Worm (Caenorhabditis elegans) whole organism, L1 larva: ENCODE data around the gene laf-1.
A peak's percentile ranks its signal among the peaks of the same experiment; 100 is the strongest.

ENCODE experiments used
- aly-2 ChIP-seq: fragments of 150-350 bp; optimal IDR thresholded peaks from 2 replicates; lab custom pipeline; 2014; ENCODE audit warnings: missing biosample characterization, missing genetic modification characterization
- ama-1 ChIP-seq: fragments of 150-350 bp; optimal IDR thresholded peaks from 2 replicates; lab custom pipeline; 2014
- efl-3 ChIP-seq: fragments of 200-800 bp; sonication (Bioruptor generic); optimal IDR thresholded peaks from 2 replicates; lab custom pipeline; 2018; ENCODE audit warnings: mild to moderate bottlenecking, missing genetic modification characterization, missing compliant biosample characterization
- elt-2 ChIP-seq: sonication (generic microtip); optimal IDR thresholded peaks from 2 replicates; lab custom pipeline; 2016; ENCODE audit warnings: missing genetic modification characterization, mild to moderate bottlenecking, inconsistent platforms, missing compliant biosample characterization, missing genetic modification reagents
- fkh-10 ChIP-seq: sonication (generic microtip); optimal IDR thresholded peaks from 2 replicates; lab custom pipeline; 2017; ENCODE audit warnings: missing biosample characterization, missing genetic modification reagents, missing genetic modification characterization
- nhr-11 ChIP-seq: fragments of 150-350 bp; optimal IDR thresholded peaks from 2 replicates; lab custom pipeline; 2014; ENCODE audit warnings: missing biosample characterization, missing genetic modification characterization
- nhr-12 ChIP-seq: sonication (generic microtip); optimal IDR thresholded peaks from 2 replicates; lab custom pipeline; 2017; ENCODE audit warnings: missing biosample characterization, missing genetic modification characterization
- nhr-237 ChIP-seq: fragments of 150-350 bp; optimal IDR thresholded peaks from 2 replicates; lab custom pipeline; 2014; ENCODE audit warnings: missing biosample characterization, missing genetic modification characterization
- unc-62 ChIP-seq: fragments of 150-350 bp; optimal IDR thresholded peaks from 2 replicates; lab custom pipeline; 2014; ENCODE audit warnings: missing biosample characterization, missing genetic modification reagents, missing genetic modification characterization

- TF ChIP-seq unc-62 (GFP tag; lab: Kevin White, UChicago): no peak
- TF ChIP-seq nhr-12 (tag; lab: Kevin White, UChicago): no peak
- TF ChIP-seq efl-3 (GFP tag; lab: Kevin White, UChicago): no peak
- no peak for TF ChIP-seq fkh-10 (GFP tag; lab: Kevin White, UChicago)
- TF ChIP-seq elt-2: peak; percentile 81
- TF ChIP-seq ama-1: no peak
- TF ChIP-seq aly-2 (tag; lab: Kevin White, UChicago): no peak
- TF ChIP-seq nhr-11: no peak
- no peak for TF ChIP-seq nhr-237
These were observed 18.1 kb downstream of the laf-1 start, which contains the start of gene pho-9 for ce11 chrIII:2760726-2761125.
